Fruit fly (Drosophila melanogaster) whole organism, embryonic: Measurements from ENCODE around the gene plx.
A peak's percentile ranks its signal among the peaks of the same experiment; 100 is the strongest.

Source experiments
- CG10321 ChIP-seq: fragments of 200-800 bp; sonication (Bioruptor generic); IDR thresholded peaks from 2 replicates; pipeline ENCODE4 v1.3.6; 2022; ENCODE audit warnings: missing biosample characterization, missing genetic modification characterization
- CG10366 ChIP-seq: fragments of 200-800 bp; sonication (Bioruptor generic); IDR thresholded peaks from 2 replicates; pipeline ENCODE4 v1.3.6; 2022; ENCODE audit warnings: missing biosample characterization, missing genetic modification characterization
- CG11085 ChIP-seq: fragments of 200-800 bp; sonication (Bioruptor generic); IDR thresholded peaks from 2 replicates; pipeline ENCODE4 v1.3.6; 2022; ENCODE audit warnings: missing biosample characterization, missing genetic modification characterization
- CG1647 ChIP-seq: fragments of 200-800 bp; sonication (Bioruptor generic); optimal IDR thresholded peaks from 3 replicates; lab custom pipeline; 2016; ENCODE audit warnings: missing biosample characterization, missing genetic modification characterization
- CG2202 ChIP-seq: fragments of 200-800 bp; sonication (Bioruptor generic); optimal IDR thresholded peaks from 2 replicates; lab custom pipeline; 2018; ENCODE audit warnings: missing biosample characterization, mild to moderate bottlenecking, missing genetic modification characterization
- CG3281 ChIP-seq: fragments of 200-800 bp; sonication (Bioruptor generic); optimal IDR thresholded peaks from 3 replicates; lab custom pipeline; 2017; ENCODE audit warnings: missing biosample characterization, mild to moderate bottlenecking, missing genetic modification characterization
- CG3726 ChIP-seq: fragments of 200-800 bp; sonication (Bioruptor generic); IDR thresholded peaks from 3 replicates; pipeline ENCODE4, ENCODE4 v1.3.6; 2022; ENCODE audit warnings: missing biosample characterization, missing genetic modification characterization
- CG7928 ChIP-seq: fragments of 200-800 bp; sonication (Bioruptor generic); optimal IDR thresholded peaks from 2 replicates; lab custom pipeline; 2017; ENCODE audit warnings: missing biosample characterization, mild to moderate bottlenecking, missing genetic modification characterization
- CG8765 ChIP-seq: fragments of 200-800 bp; sonication (Bioruptor generic); IDR thresholded peaks from 2 replicates; pipeline ENCODE4 v1.3.6; 2022; ENCODE audit warnings: missing biosample characterization, missing genetic modification characterization
- CG9609 ChIP-seq: fragments of 200-800 bp; sonication (Bioruptor generic); optimal IDR thresholded peaks from 3 replicates; lab custom pipeline; 2016; ENCODE audit warnings: missing biosample characterization, missing genetic modification characterization
- CoRest ChIP-seq: fragments of 200-800 bp; sonication (Bioruptor generic); optimal IDR thresholded peaks from 3 replicates; lab custom pipeline; 2018; ENCODE audit warnings: missing biosample characterization, mild to moderate bottlenecking, missing genetic modification characterization, moderate library complexity
- Dip3 ChIP-seq: fragments of 200-800 bp; sonication (Bioruptor generic); optimal IDR thresholded peaks from 3 replicates; lab custom pipeline; 2016; ENCODE audit warnings: missing biosample characterization, missing genetic modification characterization
- Dref ChIP-seq: fragments of 200-800 bp; sonication (Bioruptor generic); IDR thresholded peaks from 2 replicates; pipeline ENCODE4 v1.3.6; 2022; ENCODE audit warnings: missing biosample characterization, missing genetic modification characterization
- Fer3 ChIP-seq: fragments of 200-800 bp; sonication (Bioruptor generic); optimal IDR thresholded peaks from 2 replicates; lab custom pipeline; 2018; ENCODE audit warnings: missing biosample characterization, mild to moderate bottlenecking, missing genetic modification characterization, moderate library complexity
- H15 ChIP-seq: fragments of 200-800 bp; sonication (Bioruptor generic); IDR thresholded peaks from 3 replicates; pipeline ENCODE4 v1.3.6; 2022; ENCODE audit warnings: missing biosample characterization, missing genetic modification characterization
- Hand ChIP-seq: fragments of 200-800 bp; sonication (Bioruptor generic); optimal IDR thresholded peaks from 2 replicates; lab custom pipeline; 2017; ENCODE audit warnings: mild to moderate bottlenecking, missing biosample characterization, missing genetic modification reagents, missing genetic modification characterization
- Nf-YC ChIP-seq: fragments of 200-800 bp; optimal IDR thresholded peaks from 3 replicates; lab custom pipeline; 2019; ENCODE audit warnings: missing biosample characterization, mild to moderate bottlenecking, missing genetic modification characterization, moderate library complexity
- Side ChIP-seq: fragments of 200-800 bp; sonication (Bioruptor generic); optimal IDR thresholded peaks from 2 replicates; lab custom pipeline; 2016; ENCODE audit warnings: missing biosample characterization, missing genetic modification characterization
- Sox100B ChIP-seq: fragments of 200-800 bp; sonication (Bioruptor generic); optimal IDR thresholded peaks from 3 replicates; lab custom pipeline; 2018; ENCODE audit warnings: missing biosample characterization, mild to moderate bottlenecking, missing genetic modification characterization
- bigmax ChIP-seq: fragments of 200-800 bp; sonication (Bioruptor generic); optimal IDR thresholded peaks from 2 replicates; lab custom pipeline; 2018; ENCODE audit warnings: missing biosample characterization, mild to moderate bottlenecking, missing genetic modification characterization
- cas ChIP-seq: fragments of 200-800 bp; sonication (Bioruptor generic); IDR thresholded peaks from 2 replicates; pipeline ENCODE4 v1.3.6; 2022; ENCODE audit warnings: missing biosample characterization, missing genetic modification characterization
- caup ChIP-seq: fragments of 200-800 bp; sonication (Bioruptor generic); optimal IDR thresholded peaks from 3 replicates; lab custom pipeline; 2017; ENCODE audit warnings: missing biosample characterization, mild to moderate bottlenecking, missing genetic modification characterization, moderate library complexity; ENCODE audit not compliant: severe bottlenecking
- chif ChIP-seq, 2 experiments: fragments of 200-800 bp; sonication (Bioruptor generic); optimal IDR thresholded peaks; 3 replicates each; lab custom pipeline; 2016; ENCODE audit warnings: missing biosample characterization in 2 of 2, missing genetic modification characterization in 2 of 2
- crol ChIP-seq: fragments of 200-800 bp; sonication (Bioruptor generic); IDR thresholded peaks from 2 replicates; pipeline ENCODE4 v1.3.6; 2022; ENCODE audit warnings: missing biosample characterization, missing genetic modification characterization
- danr ChIP-seq: fragments of 200-800 bp; sonication (Bioruptor generic); IDR thresholded peaks from 2 replicates; pipeline ENCODE4 v1.3.6; 2022; ENCODE audit warnings: missing biosample characterization, missing genetic modification characterization
- fd102C ChIP-seq: fragments of 200-800 bp; sonication (Bioruptor generic); optimal IDR thresholded peaks from 2 replicates; lab custom pipeline; 2018; ENCODE audit warnings: missing biosample characterization, mild to moderate bottlenecking, missing genetic modification characterization, moderate library complexity
- fd96Cb ChIP-seq: fragments of 200-800 bp; sonication (Bioruptor generic); optimal IDR thresholded peaks from 2 replicates; lab custom pipeline; 2018; ENCODE audit warnings: missing biosample characterization, mild to moderate bottlenecking, missing genetic modification characterization, moderate library complexity
- fru ChIP-seq: fragments of >200 bp; optimal IDR thresholded peaks from 2 replicates; lab custom pipeline; 2017
- fu2 ChIP-seq: fragments of 200-800 bp; sonication (Bioruptor generic); optimal IDR thresholded peaks from 2 replicates; lab custom pipeline; 2016; ENCODE audit warnings: missing biosample characterization, missing genetic modification characterization
- gce ChIP-seq: fragments of 200-800 bp; sonication (Bioruptor generic); IDR thresholded peaks from 3 replicates; pipeline ENCODE4 v1.3.6; 2022; ENCODE audit warnings: missing biosample characterization, missing genetic modification characterization
- gcm ChIP-seq: fragments of 200-800 bp; sonication (Bioruptor generic); optimal IDR thresholded peaks from 2 replicates; lab custom pipeline; 2019; ENCODE audit warnings: missing biosample characterization, mild to moderate bottlenecking, missing genetic modification characterization, moderate library complexity
- gsb ChIP-seq: fragments of 200-800 bp; sonication (Bioruptor generic); IDR thresholded peaks from 2 replicates; pipeline ENCODE4 v1.3.6; 2022; ENCODE audit warnings: missing biosample characterization, missing genetic modification characterization
- gt ChIP-seq: fragments of 200-800 bp; sonication (Bioruptor generic); IDR thresholded peaks from 2 replicates; pipeline ENCODE4 v1.3.6; 2022; ENCODE audit warnings: missing biosample characterization, missing genetic modification characterization
- ham ChIP-seq: fragments of 200-800 bp; sonication (Bioruptor generic); IDR thresholded peaks from 2 replicates; pipeline ENCODE4 v1.3.6; 2022; ENCODE audit warnings: missing biosample characterization, missing genetic modification characterization
- hbn ChIP-seq: fragments of 200-800 bp; sonication (Bioruptor generic); IDR thresholded peaks from 2 replicates; pipeline ENCODE4 v1.3.6; 2022; ENCODE audit warnings: missing biosample characterization, missing genetic modification characterization; ENCODE audit not compliant: partially characterized antibody
- her ChIP-seq: fragments of 200-800 bp; sonication (Bioruptor generic); optimal IDR thresholded peaks from 2 replicates; lab custom pipeline; 2016; ENCODE audit warnings: missing biosample characterization, missing genetic modification characterization
- inv ChIP-seq: fragments of 200-800 bp; sonication (Bioruptor generic); IDR thresholded peaks from 2 replicates; pipeline ENCODE4 v1.3.6; 2022; ENCODE audit warnings: missing biosample characterization, missing genetic modification characterization; ENCODE audit not compliant: partially characterized antibody
- mam ChIP-seq: fragments of 200-800 bp; sonication (Bioruptor generic); optimal IDR thresholded peaks from 3 replicates; lab custom pipeline; 2016; ENCODE audit warnings: missing biosample characterization, missing genetic modification characterization
- nerfin-1 ChIP-seq: fragments of 200-800 bp; sonication (Bioruptor generic); optimal IDR thresholded peaks from 3 replicates; lab custom pipeline; 2019; ENCODE audit warnings: missing biosample characterization, mild to moderate bottlenecking, missing genetic modification characterization, moderate library complexity
- pb ChIP-seq: fragments of 200-800 bp; sonication (Bioruptor generic); optimal IDR thresholded peaks from 3 replicates; lab custom pipeline; 2016; ENCODE audit warnings: missing biosample characterization, missing genetic modification characterization
- pho ChIP-seq: fragments of 200-800 bp; sonication (Bioruptor generic); optimal IDR thresholded peaks from 2 replicates; lab custom pipeline; 2016; ENCODE audit warnings: missing biosample characterization, missing genetic modification characterization
- repo ChIP-seq: fragments of 200-800 bp; sonication (Bioruptor generic); optimal IDR thresholded peaks from 2 replicates; lab custom pipeline; 2016; ENCODE audit warnings: missing biosample characterization, missing genetic modification characterization
- sd ChIP-seq: fragments of 200-800 bp; sonication (Bioruptor generic); optimal IDR thresholded peaks from 3 replicates; lab custom pipeline; 2018; ENCODE audit warnings: missing biosample characterization, mild to moderate bottlenecking, missing genetic modification characterization, moderate library complexity
- seq ChIP-seq: fragments of 200-800 bp; sonication (Bioruptor generic); IDR thresholded peaks from 2 replicates; pipeline ENCODE4 v1.3.6; 2022; ENCODE audit warnings: missing biosample characterization, missing genetic modification characterization
- slbo ChIP-seq: fragments of 200-800 bp; sonication (Bioruptor generic); IDR thresholded peaks from 2 replicates; pipeline ENCODE4 v1.3.6; 2022; ENCODE audit warnings: missing biosample characterization, missing genetic modification characterization
- so ChIP-seq: fragments of 200-800 bp; sonication (Bioruptor generic); IDR thresholded peaks from 3 replicates; pipeline ENCODE4 v1.3.6; 2022; ENCODE audit warnings: missing biosample characterization, missing genetic modification characterization
- sob ChIP-seq: fragments of 200-800 bp; sonication (Bioruptor generic); IDR thresholded peaks from 2 replicates; pipeline ENCODE4 v1.3.6; 2022; ENCODE audit warnings: missing biosample characterization, missing genetic modification characterization
- sug ChIP-seq: fragments of 200-800 bp; optimal IDR thresholded peaks from 2 replicates; lab custom pipeline; 2019; ENCODE audit warnings: missing biosample characterization, mild to moderate bottlenecking, missing genetic modification characterization, moderate library complexity
- tap ChIP-seq: fragments of 200-800 bp; optimal IDR thresholded peaks from 3 replicates; lab custom pipeline; 2019; ENCODE audit warnings: missing biosample characterization, mild to moderate bottlenecking, missing genetic modification characterization, moderate library complexity
- ttk ChIP-seq: fragments of 200-800 bp; sonication (Bioruptor generic); IDR thresholded peaks from 2 replicates; pipeline ENCODE4 v2.1.2; 2022; ENCODE audit warnings: missing biosample characterization, missing genetic modification characterization
- vnd ChIP-seq: fragments of 200-800 bp; sonication (Bioruptor generic); IDR thresholded peaks from 3 replicates; pipeline ENCODE4 v1.3.6; 2022; ENCODE audit warnings: missing biosample characterization, missing genetic modification characterization; ENCODE audit not compliant: partially characterized antibody

Gene plx

dm6 chr3R:5736305-5736869 lies 50.7 kb downstream of the plx start, which contains the start of the genes CG2100 and CG1236 (continued):
- TF ChIP-seq CG2202 (peak; percentile 38), slbo (GFP tag; lab: Robert Waterston, UW) (peak; percentile 86), so (GFP tag; lab: Robert Waterston, UW) (peak; percentile 73), pb (GFP tag; lab: Kevin White, UChicago) (no peak), mam (GFP tag; lab: Kevin White, UChicago) (peak; percentile 53), sd (peak; percentile 65), Side (GFP tag; lab: Kevin White, UChicago) (no peak), fu2 (no peak), Hand (peak; percentile 44), sug (tag; lab: Kevin White, UChicago) (peak; percentile 68), hbn (no peak), crol (GFP tag; lab: Robert Waterston, UW) (no peak), CG9609 (GFP tag; lab: Kevin White, UChicago) (peak; percentile 11), Dip3 (GFP tag; lab: Kevin White, UChicago) (no peak), CG8765 (GFP tag; lab: Robert Waterston, UW) (peak; percentile 60), Nf-YC (tag; lab: Kevin White, UChicago) (peak; percentile 72), fru (lab: Kevin White, UChicago) (no peak), pho (peak; percentile 32), her (GFP tag; lab: Kevin White, UChicago) (no peak), sob (peak; percentile 75), inv (GFP tag; lab: Robert Waterston, UW) (no peak), H15 (GFP tag; lab: Robert Waterston, UW) (no peak; the same call in 2 of the 3 replicates), fd96Cb (tag; lab: Kevin White, UChicago) (peak; percentile 87), gt (GFP tag; lab: Robert Waterston, UW) (no peak), bigmax (GFP tag; lab: Kevin White, UChicago) (no peak), caup (GFP tag; lab: Kevin White, UChicago) (peak; percentile 88), gsb (GFP tag; lab: Robert Waterston, UW) (no peak), Dref (no peak), chif (GFP tag; optimal IDR thresholded peaks at IDR 0.05; lab: Kevin White, UChicago) (peak; percentile 34 to 51), CG1647 (GFP tag; lab: Kevin White, UChicago) (peak; percentile 8), repo (GFP tag; lab: Kevin White, UChicago) (peak; percentile 12), CG10366 (peak; percentile 75), danr (no peak), ttk (GFP tag; lab: Robert Waterston, UW) (peak; percentile 77), Sox100B (GFP tag; lab: Kevin White, UChicago) (peak; percentile 93), Fer3 (tag; lab: Kevin White, UChicago) (peak; percentile 76), CG3281 (peak; percentile 87), nerfin-1 (tag; lab: Kevin White, UChicago) (peak; percentile 79), tap (tag; lab: Kevin White, UChicago) (peak; percentile 81), CG7928 (GFP tag; lab: Kevin White, UChicago) (peak; percentile 32), cas (GFP tag; lab: Robert Waterston, UW) (peak; percentile 46; the same call in 1 of the 2 replicates), CoRest (tag; lab: Kevin White, UChicago) (peak; percentile 93), ham (GFP tag; lab: Robert Waterston, UW) (no peak), gce (GFP tag; lab: Robert Waterston, UW) (0 out of 3 replicates have a peak, but pooled peaks have one; percentile 33), CG10321 (GFP tag; lab: Robert Waterston, UW) (no peak), vnd (GFP tag; lab: Robert Waterston, UW) (no peak), fd102C (GFP tag; lab: Kevin White, UChicago) (no peak), seq (GFP tag; lab: Robert Waterston, UW) (peak; percentile 66; the same call in 1 of the 2 replicates), CG3726 (GFP tag; lab: Robert Waterston, UW) (peak; percentile 73; the same call in 2 of the 3 replicates), CG11085 (0 out of 2 replicates have a peak, but pooled peaks have one; percentile 33), gcm (GFP tag; lab: Kevin White, UChicago) (peak; percentile 89)
